Fruit fly (Drosophila melanogaster) whole organism, embryonic: Measurements from ENCODE around the gene CG13385.
A peak's percentile ranks its signal among the peaks of the same experiment; 100 is the strongest.

Experiments used
- Ada2b ChIP-seq: fragments of 200-800 bp; sonication (Bioruptor generic); IDR thresholded peaks from 2 replicates; pipeline ENCODE4 v1.3.6; 2022; ENCODE audit warnings: missing biosample characterization, missing genetic modification characterization
- Atf6 ChIP-seq: fragments of 200-800 bp; sonication (Bioruptor generic); IDR thresholded peaks from 2 replicates; pipeline ENCODE4 v1.3.6; 2022; ENCODE audit warnings: missing biosample characterization, missing genetic modification characterization
- BtbVII ChIP-seq: fragments of 200-800 bp; sonication (Bioruptor generic); optimal IDR thresholded peaks from 3 replicates; lab custom pipeline; 2017; ENCODE audit warnings: missing biosample characterization, mild to moderate bottlenecking, missing genetic modification characterization
- CG10321 ChIP-seq: fragments of 200-800 bp; sonication (Bioruptor generic); IDR thresholded peaks from 2 replicates; pipeline ENCODE4 v1.3.6; 2022; ENCODE audit warnings: missing biosample characterization, missing genetic modification characterization
- CG10654 ChIP-seq: fragments of 200-800 bp; sonication (Bioruptor generic); optimal IDR thresholded peaks from 2 replicates; lab custom pipeline; 2016; ENCODE audit warnings: missing biosample characterization, missing genetic modification characterization
- CG11398 ChIP-seq: fragments of 200-800 bp; sonication (Bioruptor generic); optimal IDR thresholded peaks from 2 replicates; lab custom pipeline; 2016; ENCODE audit warnings: missing biosample characterization, missing genetic modification characterization
- CG12155 ChIP-seq: fragments of 200-800 bp; sonication (Bioruptor generic); optimal IDR thresholded peaks from 3 replicates; lab custom pipeline; 2016; ENCODE audit warnings: missing biosample characterization, missing genetic modification characterization
- CG13624 ChIP-seq: fragments of 200-800 bp; sonication (Bioruptor generic); optimal IDR thresholded peaks from 2 replicates; lab custom pipeline; 2016; ENCODE audit warnings: missing biosample characterization, missing genetic modification characterization
- CG1602 ChIP-seq: fragments of 200-800 bp; sonication (Bioruptor generic); optimal IDR thresholded peaks from 3 replicates; lab custom pipeline; 2016; ENCODE audit warnings: missing biosample characterization, missing genetic modification characterization
- CG16813 ChIP-seq: fragments of 200-800 bp; sonication (Bioruptor generic); IDR thresholded peaks from 3 replicates; pipeline ENCODE4 v1.3.6; 2022; ENCODE audit warnings: missing biosample characterization, missing genetic modification characterization; ENCODE audit not compliant: partially characterized antibody
- CG17328 ChIP-seq: fragments of 200-800 bp; sonication (Bioruptor generic); IDR thresholded peaks from 2 replicates; pipeline ENCODE4 v1.3.6; 2022; ENCODE audit warnings: missing biosample characterization, missing genetic modification characterization
- CG2678 ChIP-seq: fragments of 200-800 bp; sonication (Bioruptor generic); optimal IDR thresholded peaks from 3 replicates; lab custom pipeline; 2019; ENCODE audit warnings: missing biosample characterization, mild to moderate bottlenecking, missing genetic modification characterization, moderate library complexity
- CG2712 ChIP-seq: fragments of 200-800 bp; optimal IDR thresholded peaks from 3 replicates; lab custom pipeline; 2019; ENCODE audit warnings: missing biosample characterization, mild to moderate bottlenecking, missing genetic modification characterization, moderate library complexity
- CG33557 ChIP-seq: fragments of 200-800 bp; sonication (Bioruptor generic); optimal IDR thresholded peaks from 2 replicates; lab custom pipeline; 2019; ENCODE audit warnings: missing biosample characterization, mild to moderate bottlenecking, missing genetic modification characterization, moderate library complexity
- CG6272 ChIP-seq: fragments of 200-800 bp; sonication (Bioruptor generic); IDR thresholded peaks from 2 replicates; pipeline ENCODE4 v1.3.6; 2022; ENCODE audit warnings: missing biosample characterization, missing genetic modification characterization
- CG6765 ChIP-seq: fragments of 200-800 bp; sonication (Bioruptor generic); optimal IDR thresholded peaks from 3 replicates; lab custom pipeline; 2017; ENCODE audit warnings: missing biosample characterization, mild to moderate bottlenecking, missing genetic modification characterization
- CG7357 ChIP-seq: fragments of 200-800 bp; sonication (Bioruptor generic); IDR thresholded peaks from 3 replicates; pipeline ENCODE4 v1.3.6; 2022; ENCODE audit warnings: missing biosample characterization, missing genetic modification characterization
- CG7556 ChIP-seq: fragments of 200-800 bp; sonication (Bioruptor generic); optimal IDR thresholded peaks from 2 replicates; lab custom pipeline; 2017; ENCODE audit warnings: missing biosample characterization, mild to moderate bottlenecking, missing genetic modification characterization
- CG7963 ChIP-seq: fragments of 200-800 bp; sonication (Bioruptor generic); IDR thresholded peaks from 3 replicates; pipeline ENCODE4 v1.3.6; 2022; ENCODE audit warnings: missing biosample characterization, missing genetic modification characterization; ENCODE audit not compliant: partially characterized antibody
- CG9215 ChIP-seq: fragments of 200-800 bp; sonication (Bioruptor generic); IDR thresholded peaks from 2 replicates; pipeline ENCODE4 v1.3.6; 2022; ENCODE audit warnings: missing biosample characterization, missing genetic modification characterization
- CG9876 ChIP-seq: fragments of 200-800 bp; sonication (Bioruptor generic); optimal IDR thresholded peaks from 2 replicates; lab custom pipeline; 2016; ENCODE audit warnings: missing biosample characterization, missing genetic modification characterization
- CHES-1-like ChIP-seq: fragments of 200-800 bp; sonication (Bioruptor generic); optimal IDR thresholded peaks from 2 replicates; lab custom pipeline; 2016; ENCODE audit warnings: missing biosample characterization, missing genetic modification characterization
- CrebB ChIP-seq: fragments of 200-800 bp; sonication (Bioruptor generic); optimal IDR thresholded peaks from 3 replicates; lab custom pipeline; 2018; ENCODE audit warnings: missing biosample characterization, mild to moderate bottlenecking, missing genetic modification characterization
- H15 ChIP-seq: fragments of 200-800 bp; sonication (Bioruptor generic); IDR thresholded peaks from 3 replicates; pipeline ENCODE4 v1.3.6; 2022; ENCODE audit warnings: missing biosample characterization, missing genetic modification characterization
- Hr39 ChIP-seq: fragments of >200 bp; optimal IDR thresholded peaks from 2 replicates; lab custom pipeline; 2017
- Meics ChIP-seq: fragments of 200-800 bp; sonication (Bioruptor generic); optimal IDR thresholded peaks from 2 replicates; lab custom pipeline; 2017; ENCODE audit warnings: missing biosample characterization, mild to moderate bottlenecking, missing genetic modification characterization
- Myb ChIP-seq: fragments of 200-800 bp; sonication (Bioruptor generic); optimal IDR thresholded peaks from 2 replicates; lab custom pipeline; 2016; ENCODE audit warnings: missing biosample characterization, missing genetic modification characterization
- NC2α ChIP-seq: fragments of 200-800 bp; sonication (Bioruptor generic); optimal IDR thresholded peaks from 2 replicates; lab custom pipeline; 2016; ENCODE audit warnings: missing biosample characterization, missing genetic modification characterization
- NK7.1 ChIP-seq: fragments of 200-800 bp; sonication (Bioruptor generic); optimal IDR thresholded peaks from 3 replicates; lab custom pipeline; 2016; ENCODE audit warnings: missing biosample characterization, missing genetic modification characterization
- Neu2 ChIP-seq: fragments of 200-800 bp; sonication (Bioruptor generic); optimal IDR thresholded peaks from 3 replicates; lab custom pipeline; 2016; ENCODE audit warnings: missing biosample characterization, missing genetic modification characterization, borderline replicate concordance
- Spps ChIP-seq: fragments of 200-800 bp; sonication (Bioruptor generic); optimal IDR thresholded peaks from 2 replicates; lab custom pipeline; 2018; ENCODE audit warnings: missing biosample characterization, mild to moderate bottlenecking, missing genetic modification characterization
- al ChIP-seq: fragments of 200-800 bp; sonication (Bioruptor generic); IDR thresholded peaks from 2 replicates; pipeline ENCODE4 v1.3.6; 2022; ENCODE audit warnings: missing biosample characterization, missing genetic modification characterization
- bigmax ChIP-seq: fragments of 200-800 bp; sonication (Bioruptor generic); optimal IDR thresholded peaks from 2 replicates; lab custom pipeline; 2018; ENCODE audit warnings: missing biosample characterization, mild to moderate bottlenecking, missing genetic modification characterization
- dati ChIP-seq: fragments of 200-800 bp; sonication (Bioruptor generic); IDR thresholded peaks from 2 replicates; pipeline ENCODE4 v1.3.6; 2022; ENCODE audit warnings: missing biosample characterization, missing genetic modification characterization
- dmrt99B ChIP-seq: fragments of 200-800 bp; sonication (Bioruptor generic); optimal IDR thresholded peaks from 2 replicates; lab custom pipeline; 2018; ENCODE audit warnings: missing biosample characterization, mild to moderate bottlenecking, missing genetic modification characterization, moderate library complexity
- gfzf ChIP-seq: fragments of 200-800 bp; sonication (Bioruptor generic); optimal IDR thresholded peaks from 2 replicates; lab custom pipeline; 2016; ENCODE audit warnings: missing biosample characterization, mild to moderate bottlenecking, missing genetic modification characterization, moderate library complexity
- h ChIP-seq: fragments of >200 bp; optimal IDR thresholded peaks from 2 replicates; lab custom pipeline; 2017
- her ChIP-seq: fragments of 200-800 bp; sonication (Bioruptor generic); optimal IDR thresholded peaks from 2 replicates; lab custom pipeline; 2016; ENCODE audit warnings: missing biosample characterization, missing genetic modification characterization
- lola ChIP-seq, 3 experiments: fragments of >200 bp in 2 of 3; fragments of 200-800 bp in 1 of 3; sonication (Bioruptor generic) in 1 of 3; optimal IDR thresholded peaks; 2 replicates each; lab custom pipeline; 2017 to 2019; ENCODE audit warnings: missing biosample characterization in 3 of 3, missing genetic modification characterization in 3 of 3, mild to moderate bottlenecking in 1 of 3, moderate library complexity in 1 of 3
- lov ChIP-seq, 2 experiments: fragments of 200-800 bp in 1 of 2; fragments of >200 bp in 1 of 2; sonication (Bioruptor generic) in 1 of 2; IDR thresholded peaks in 1 of 2; optimal IDR thresholded peaks in 1 of 2; 2 replicates in 1 of 2; 3 replicates in 1 of 2; pipeline versions ENCODE4 v1.3.6 to Lab custom; 2017 to 2022; ENCODE audit warnings: missing biosample characterization in 1 of 2, missing genetic modification characterization in 1 of 2
- maf-S ChIP-seq: fragments of 200-800 bp; sonication (Bioruptor generic); optimal IDR thresholded peaks from 2 replicates; lab custom pipeline; 2016; ENCODE audit warnings: missing biosample characterization, missing genetic modification characterization
- mirr ChIP-seq: fragments of 200-800 bp; sonication (Bioruptor generic); optimal IDR thresholded peaks from 3 replicates; lab custom pipeline; 2018; ENCODE audit warnings: missing biosample characterization, mild to moderate bottlenecking, missing genetic modification characterization
- odd ChIP-seq: fragments of 200-800 bp; sonication (Bioruptor generic); optimal IDR thresholded peaks from 2 replicates; lab custom pipeline; 2017; ENCODE audit warnings: missing biosample characterization, mild to moderate bottlenecking, missing genetic modification characterization
- phol ChIP-seq: fragments of 200-800 bp; sonication (Bioruptor generic); optimal IDR thresholded peaks from 3 replicates; lab custom pipeline; 2018; ENCODE audit warnings: missing biosample characterization, mild to moderate bottlenecking, missing genetic modification characterization, moderate library complexity
- pita ChIP-seq: fragments of 200-800 bp; sonication (Bioruptor generic); optimal IDR thresholded peaks from 2 replicates; lab custom pipeline; 2017; ENCODE audit warnings: missing biosample characterization, mild to moderate bottlenecking, missing genetic modification characterization
- slou ChIP-seq: fragments of 200-800 bp; sonication (Bioruptor generic); optimal IDR thresholded peaks from 3 replicates; lab custom pipeline; 2016; ENCODE audit warnings: missing biosample characterization, missing genetic modification characterization
- so ChIP-seq: fragments of 200-800 bp; sonication (Bioruptor generic); IDR thresholded peaks from 3 replicates; pipeline ENCODE4 v1.3.6; 2022; ENCODE audit warnings: missing biosample characterization, missing genetic modification characterization
- stc ChIP-seq: fragments of 200-800 bp; sonication (Bioruptor generic); IDR thresholded peaks from 2 replicates; pipeline ENCODE4 v1.3.6; 2022; ENCODE audit warnings: missing biosample characterization, missing genetic modification characterization
- tup ChIP-seq: fragments of 200-800 bp; sonication (Bioruptor generic); optimal IDR thresholded peaks from 2 replicates; lab custom pipeline; 2016; ENCODE audit warnings: missing biosample characterization, mild to moderate bottlenecking, missing genetic modification characterization, moderate library complexity
- vvl ChIP-seq: fragments of 200-800 bp; sonication (Bioruptor generic); IDR thresholded peaks from 2 replicates; pipeline ENCODE4 v1.3.6; 2022; ENCODE audit warnings: missing biosample characterization, missing genetic modification characterization
- wek ChIP-seq: fragments of 200-800 bp; sonication (Bioruptor generic); optimal IDR thresholded peaks from 3 replicates; lab custom pipeline; 2018; ENCODE audit warnings: missing biosample characterization, mild to moderate bottlenecking, missing genetic modification characterization, moderate library complexity
- yki ChIP-seq: fragments of >200 bp; optimal IDR thresholded peaks from 3 replicates; lab custom pipeline; 2018

CG13385 gene

dm6 chr2L:8376717-8377116 lies 19.7 kb upstream of the CG13385 start, which contains the start of the genes CG13390 and CG17294 (continued):
- TF ChIP-seq yki (lab: Kevin White, UChicago), result no peak
- peak; percentile 90 for TF ChIP-seq CG10321 (GFP tag; lab: Robert Waterston, UW)
- TF ChIP-seq lov (optimal IDR thresholded peaks at IDR 0.05; lab: Kevin White, UChicago), result no peak
- TF ChIP-seq lov (GFP tag; IDR thresholded peaks at IDR 0.05; lab: Robert Waterston, UW), result peak; percentile 99
- peak; percentile 94 for TF ChIP-seq maf-S (GFP tag; lab: Kevin White, UChicago)
- peak; percentile 100 for TF ChIP-seq Atf6
- TF ChIP-seq lola (GFP tag; optimal IDR thresholded peaks at IDR 0.05; lab: Kevin White, UChicago), result peak in 1 of 3 experiments; percentile 99
- peak; percentile 98 for TF ChIP-seq dati
- TF ChIP-seq CG2678 (tag; lab: Kevin White, UChicago), result peak; percentile 100
- peak; percentile 99 for TF ChIP-seq CG7556 (GFP tag; lab: Kevin White, UChicago)
- peak; percentile 100 for TF ChIP-seq BtbVII (GFP tag; lab: Kevin White, UChicago)
- peak; percentile 99 for TF ChIP-seq CG33557 (GFP tag; lab: Kevin White, UChicago)
- TF ChIP-seq CG16813 (GFP tag; lab: Robert Waterston, UW), result peak; percentile 68
- peak; percentile 98 for TF ChIP-seq CG7357 (GFP tag; lab: Robert Waterston, UW)
- no peak for TF ChIP-seq pita (GFP tag; lab: Kevin White, UChicago)
- TF ChIP-seq tup (GFP tag; lab: Kevin White, UChicago), result peak; percentile 98
- TF ChIP-seq CHES-1-like (GFP tag; lab: Kevin White, UChicago), result peak; percentile 87
- peak; percentile 99 for TF ChIP-seq Spps
- peak; percentile 100 for TF ChIP-seq CG2712
- TF ChIP-seq slou (GFP tag; lab: Kevin White, UChicago), result peak; percentile 99
- peak; percentile 99 for TF ChIP-seq CG6272
- TF ChIP-seq CG12155 (GFP tag; lab: Kevin White, UChicago), result peak; percentile 99
- TF ChIP-seq al (GFP tag; lab: Robert Waterston, UW), result peak; percentile 100
- TF ChIP-seq CrebB (tag; lab: Kevin White, UChicago), result peak; percentile 99
- TF ChIP-seq CG9215 (GFP tag; lab: Robert Waterston, UW), result peak; percentile 99
- TF ChIP-seq CG9876 (GFP tag; lab: Kevin White, UChicago), result peak; percentile 55
- peak; percentile 58 for TF ChIP-seq CG7963 (GFP tag; lab: Robert Waterston, UW)
- peak; percentile 97 for TF ChIP-seq CG13624
- peak; percentile 100 for TF ChIP-seq CG6765 (GFP tag; lab: Kevin White, UChicago)
- TF ChIP-seq h (lab: Kevin White, UChicago), result no peak
- TF ChIP-seq her (GFP tag; lab: Kevin White, UChicago), result peak; percentile 82
- TF ChIP-seq H15 (GFP tag; lab: Robert Waterston, UW), result peak; percentile 100
- TF ChIP-seq NC2α (GFP tag; lab: Kevin White, UChicago), result peak; percentile 70
- no peak for TF ChIP-seq Hr39
- peak; percentile 69 for TF ChIP-seq Myb
- peak; percentile 92 for TF ChIP-seq NK7.1
- peak; percentile 100 for TF ChIP-seq dmrt99B (tag; lab: Kevin White, UChicago)
- peak; percentile 100 for TF ChIP-seq stc
- peak; percentile 99 for TF ChIP-seq odd
- TF ChIP-seq Meics, result peak; percentile 100
- TF ChIP-seq phol (tag; lab: Kevin White, UChicago), result peak; percentile 99
- TF ChIP-seq CG10654, result peak; percentile 99
- peak; percentile 78 for TF ChIP-seq CG11398 (GFP tag; lab: Kevin White, UChicago)
- peak; percentile 36 for TF ChIP-seq Neu2 (GFP tag; lab: Kevin White, UChicago)
- peak; percentile 100 for TF ChIP-seq so (GFP tag; lab: Robert Waterston, UW)
- peak; percentile 94 for TF ChIP-seq wek (GFP tag; lab: Kevin White, UChicago)
- peak; percentile 100 for TF ChIP-seq CG17328
- peak; percentile 83 for TF ChIP-seq bigmax (GFP tag; lab: Kevin White, UChicago)
- no peak for TF ChIP-seq gfzf
- peak; percentile 100 for TF ChIP-seq vvl (GFP tag; lab: Robert Waterston, UW)
- TF ChIP-seq Ada2b (GFP tag; lab: Robert Waterston, UW), result peak; percentile 100
- peak; percentile 99 for TF ChIP-seq CG1602 (GFP tag; lab: Kevin White, UChicago)
- TF ChIP-seq mirr (GFP tag; lab: Kevin White, UChicago), result peak; percentile 99
